Worm (Caenorhabditis elegans) whole organism, L1 larva: Measurements from ENCODE around the gene col-173.
"Not testable (repeated sequence)": the region's sequence is repeated elsewhere in the genome, so short reads cannot be mapped to it uniquely, and the experiment has no call there.

Experiments used
- grh-1 ChIP-seq: fragments of 200-800 bp; sonication (Bioruptor generic); IDR thresholded peaks from 2 replicates; pipeline ENCODE4 v1.3.6; 2022; ENCODE audit warnings: missing genetic modification reagents, missing genetic modification characterization, missing compliant biosample characterization
- hpl-2 ChIP-seq: fragments of 150-350 bp; optimal IDR thresholded peaks from 2 replicates; lab custom pipeline; 2014; ENCODE audit warnings: missing biosample characterization, missing genetic modification reagents, missing genetic modification characterization
- lin-15B ChIP-seq: fragments of 150-350 bp; sonication (generic microtip); optimal IDR thresholded peaks from 3 replicates; lab custom pipeline; 2014; ENCODE audit warnings: missing biosample characterization, missing genetic modification characterization
- nhr-12 ChIP-seq: sonication (generic microtip); optimal IDR thresholded peaks from 2 replicates; lab custom pipeline; 2017; ENCODE audit warnings: missing biosample characterization, missing genetic modification characterization
- nhr-237 ChIP-seq: fragments of 150-350 bp; optimal IDR thresholded peaks from 2 replicates; lab custom pipeline; 2014; ENCODE audit warnings: missing biosample characterization, missing genetic modification characterization
- nhr-76 ChIP-seq: sonication (generic microtip); optimal IDR thresholded peaks from 2 replicates; lab custom pipeline; 2017; ENCODE audit warnings: missing biosample characterization, missing genetic modification characterization
- rnt-1 ChIP-seq: sonication (generic microtip); optimal IDR thresholded peaks from 2 replicates; lab custom pipeline; 2016; ENCODE audit warnings: mild to moderate bottlenecking, missing genetic modification characterization, moderate library complexity, missing compliant biosample characterization
- unc-130 ChIP-seq: fragments of 150-350 bp; optimal IDR thresholded peaks from 2 replicates; lab custom pipeline; 2017; ENCODE audit warnings: missing biosample characterization, missing genetic modification characterization, inconsistent platforms
- unc-62 ChIP-seq: fragments of 150-350 bp; optimal IDR thresholded peaks from 2 replicates; lab custom pipeline; 2014; ENCODE audit warnings: missing biosample characterization, missing genetic modification reagents, missing genetic modification characterization

DNA sequence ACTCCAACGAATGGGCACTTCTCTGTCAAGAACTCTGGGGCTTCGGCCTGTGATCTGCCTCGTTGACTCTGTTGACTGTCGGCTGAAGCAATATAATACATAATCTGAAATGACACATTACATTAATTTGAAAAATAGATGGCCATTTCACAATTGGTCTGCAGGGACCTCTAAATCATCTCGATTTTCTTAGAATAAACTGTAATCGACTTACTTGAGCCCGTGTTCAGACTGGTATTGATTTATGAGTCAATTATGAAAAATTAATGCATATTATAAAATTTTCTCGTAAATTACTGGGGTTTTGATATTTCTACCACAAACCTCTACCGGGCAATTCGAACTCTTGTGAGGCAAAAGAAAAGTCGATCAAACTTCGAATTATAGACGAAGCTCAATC, 8.7 kb downstream of the col-173 start, which contains the start of gene C53B7.6:
- TF ChIP-seq nhr-12; unc-62 (GFP tag; lab: Kevin White, UChicago); grh-1 (GFP tag; lab: Robert Waterston, UW); hpl-2 (GFP tag; lab: Kevin White, UChicago); nhr-76 (tag; lab: Kevin White, UChicago); rnt-1 (tag; lab: Kevin White, UChicago); lin-15B; unc-130 (tag; lab: Kevin White, UChicago); nhr-237 (tag; lab: Kevin White, UChicago): not testable (repeated sequence)
